Worm (Caenorhabditis elegans) whole organism, L3 larva: ENCODE results near the gene msrp-7.

Experiments used
- R02D3.7 ChIP-seq: fragments of 150-350 bp; optimal IDR thresholded peaks from 2 replicates; lab custom pipeline; 2014; ENCODE audit warnings: missing biosample characterization, missing genetic modification characterization
- ZK546.5 ChIP-seq: sonication (generic microtip); optimal IDR thresholded peaks from 2 replicates; lab custom pipeline; 2017; ENCODE audit warnings: missing biosample characterization, missing genetic modification characterization
- aly-2 ChIP-seq: fragments of 150-350 bp; optimal IDR thresholded peaks from 2 replicates; lab custom pipeline; 2014; ENCODE audit warnings: missing biosample characterization, missing genetic modification characterization
- ama-1 ChIP-seq: fragments of 150-350 bp; optimal IDR thresholded peaks from 2 replicates; lab custom pipeline; 2018
- ceh-16 ChIP-seq: sonication (generic microtip); optimal IDR thresholded peaks from 2 replicates; lab custom pipeline; 2017; ENCODE audit warnings: missing biosample characterization, missing genetic modification characterization
- ceh-28 ChIP-seq: fragments of 150-350 bp; optimal IDR thresholded peaks from 2 replicates; lab custom pipeline; 2014; ENCODE audit warnings: missing biosample characterization, missing genetic modification reagents, missing genetic modification characterization
- ceh-82 ChIP-seq: fragments of 150-350 bp; optimal IDR thresholded peaks from 2 replicates; lab custom pipeline; 2014; ENCODE audit warnings: missing biosample characterization, missing genetic modification characterization
- ceh-9 ChIP-seq: sonication (generic microtip); optimal IDR thresholded peaks from 2 replicates; lab custom pipeline; 2018; ENCODE audit warnings: missing biosample characterization, missing genetic modification characterization
- egl-27 ChIP-seq: sonication (generic microtip); optimal IDR thresholded peaks from 4 replicates; lab custom pipeline; 2017; ENCODE audit warnings: missing biosample characterization, missing genetic modification reagents, missing genetic modification characterization
- elt-1 ChIP-seq: fragments of 150-350 bp; optimal IDR thresholded peaks from 2 replicates; lab custom pipeline; 2014; ENCODE audit warnings: missing biosample characterization, missing genetic modification characterization
- elt-2 ChIP-seq: sonication (generic microtip); optimal IDR thresholded peaks from 2 replicates; lab custom pipeline; 2016; ENCODE audit warnings: missing genetic modification reagents, mild to moderate bottlenecking, missing genetic modification characterization, missing compliant biosample characterization
- elt-3 ChIP-seq, 3 experiments: fragments of 150-350 bp in 1 of 3; sonication (generic microtip) in 2 of 3; optimal IDR thresholded peaks; 2 replicates in 2 of 3; 4 replicates in 1 of 3; lab custom pipeline; 2014 to 2017; ENCODE audit warnings: missing biosample characterization in 3 of 3, missing genetic modification characterization in 3 of 3
- eor-1 ChIP-seq, 2 experiments: fragments of 150-350 bp; optimal IDR thresholded peaks; 2 replicates each; lab custom pipeline; 2014 to 2018; ENCODE audit warnings: missing biosample characterization in 2 of 2, missing genetic modification characterization in 2 of 2
- fkh-2 ChIP-seq: fragments of 150-350 bp; optimal IDR thresholded peaks from 2 replicates; lab custom pipeline; 2014; ENCODE audit warnings: missing biosample characterization, missing genetic modification reagents, missing genetic modification characterization
- fos-1 ChIP-seq: fragments of 150-350 bp; optimal IDR thresholded peaks from 2 replicates; lab custom pipeline; 2014; ENCODE audit warnings: missing biosample characterization, missing genetic modification characterization
- hmg-11 ChIP-seq: sonication (generic microtip); optimal IDR thresholded peaks from 2 replicates; lab custom pipeline; 2016; ENCODE audit warnings: missing genetic modification characterization, missing compliant biosample characterization
- jun-1 ChIP-seq: fragments of 150-350 bp; optimal IDR thresholded peaks from 2 replicates; lab custom pipeline; 2014; ENCODE audit warnings: missing biosample characterization, missing genetic modification reagents, missing genetic modification characterization
- lin-15B ChIP-seq: fragments of 150-350 bp; optimal IDR thresholded peaks from 2 replicates; lab custom pipeline; 2014; ENCODE audit warnings: missing biosample characterization, missing genetic modification characterization
- lin-39 ChIP-seq: fragments of 150-350 bp; optimal IDR thresholded peaks from 2 replicates; lab custom pipeline; 2018; ENCODE audit warnings: missing biosample characterization, missing genetic modification reagents, missing genetic modification characterization
- lsy-12 ChIP-seq: sonication (generic microtip); optimal IDR thresholded peaks from 2 replicates; lab custom pipeline; 2016; ENCODE audit warnings: mild to moderate bottlenecking, missing genetic modification characterization, missing compliant biosample characterization
- mdl-1 ChIP-seq: fragments of 150-350 bp; optimal IDR thresholded peaks from 2 replicates; lab custom pipeline; 2014; ENCODE audit warnings: missing biosample characterization, missing genetic modification characterization
- mml-1 ChIP-seq: fragments of 150-350 bp; sonication (generic microtip); optimal IDR thresholded peaks from 3 replicates; lab custom pipeline; 2014; ENCODE audit warnings: missing biosample characterization, missing genetic modification characterization
- nfya-1 ChIP-seq: sonication (generic microtip); optimal IDR thresholded peaks from 2 replicates; lab custom pipeline; 2017; ENCODE audit warnings: missing genetic modification characterization, mild to moderate bottlenecking, missing compliant biosample characterization, antibody characterized with exemption, moderate library complexity; ENCODE audit not compliant: insufficient read depth
- nhr-11 ChIP-seq: fragments of 150-350 bp; optimal IDR thresholded peaks from 2 replicates; lab custom pipeline; 2014; ENCODE audit warnings: missing biosample characterization, missing genetic modification characterization
- nhr-12 ChIP-seq: fragments of 150-350 bp; optimal IDR thresholded peaks from 2 replicates; lab custom pipeline; 2014; ENCODE audit warnings: missing biosample characterization, missing genetic modification characterization
- nhr-23 ChIP-seq: fragments of 150-350 bp; optimal IDR thresholded peaks from 2 replicates; lab custom pipeline; 2014; ENCODE audit warnings: missing biosample characterization, missing genetic modification reagents, missing genetic modification characterization
- nhr-237 ChIP-seq: fragments of 150-350 bp; optimal IDR thresholded peaks from 2 replicates; lab custom pipeline; 2014; ENCODE audit warnings: missing biosample characterization, missing genetic modification characterization
- nhr-25 ChIP-seq: sonication (generic microtip); optimal IDR thresholded peaks from 2 replicates; lab custom pipeline; 2017; ENCODE audit warnings: missing biosample characterization, missing genetic modification characterization
- nhr-67 ChIP-seq: fragments of 150-350 bp; optimal IDR thresholded peaks from 2 replicates; lab custom pipeline; 2014; ENCODE audit warnings: missing biosample characterization, missing genetic modification characterization
- nhr-77 ChIP-seq: fragments of 150-350 bp; optimal IDR thresholded peaks from 2 replicates; lab custom pipeline; 2014; ENCODE audit warnings: missing biosample characterization, missing genetic modification characterization
- pha-4 ChIP-seq: fragments of 150-350 bp; optimal IDR thresholded peaks from 2 replicates; lab custom pipeline; 2014; ENCODE audit warnings: missing biosample characterization, missing genetic modification reagents, missing genetic modification characterization
- sea-2 ChIP-seq: fragments of 150-350 bp; sonication (generic microtip); optimal IDR thresholded peaks from 4 replicates; lab custom pipeline; 2014; ENCODE audit warnings: missing biosample characterization, missing genetic modification reagents, missing genetic modification characterization
- skn-1 ChIP-seq: fragments of 150-350 bp; optimal IDR thresholded peaks from 2 replicates; lab custom pipeline; 2014; ENCODE audit warnings: missing biosample characterization, missing genetic modification characterization
- snpc-4 ChIP-seq: fragments of 150-350 bp; optimal IDR thresholded peaks from 2 replicates; lab custom pipeline; 2014; ENCODE audit warnings: missing biosample characterization, missing genetic modification characterization
- tbx-2 ChIP-seq: sonication (generic microtip); optimal IDR thresholded peaks from 2 replicates; lab custom pipeline; 2016; ENCODE audit warnings: mild to moderate bottlenecking, missing genetic modification characterization, missing compliant biosample characterization
- unc-39 ChIP-seq: sonication (generic microtip); optimal IDR thresholded peaks from 4 replicates; lab custom pipeline; 2017; ENCODE audit warnings: missing biosample characterization, missing genetic modification characterization
- unc-62 ChIP-seq: fragments of 150-350 bp; sonication (generic microtip); optimal IDR thresholded peaks from 4 replicates; lab custom pipeline; 2014; ENCODE audit warnings: missing biosample characterization, missing genetic modification reagents, missing genetic modification characterization
- zag-1 ChIP-seq: fragments of 150-350 bp; optimal IDR thresholded peaks from 2 replicates; lab custom pipeline; 2014; ENCODE audit warnings: missing biosample characterization, missing genetic modification characterization
- ztf-11 ChIP-seq: fragments of 150-350 bp; optimal IDR thresholded peaks from 2 replicates; lab custom pipeline; 2014; ENCODE audit warnings: missing biosample characterization, missing genetic modification characterization
- ztf-4 ChIP-seq: fragments of 150-350 bp; optimal IDR thresholded peaks from 2 replicates; lab custom pipeline; 2014; ENCODE audit warnings: missing biosample characterization, missing genetic modification characterization

msrp-7 gene

DNA sequence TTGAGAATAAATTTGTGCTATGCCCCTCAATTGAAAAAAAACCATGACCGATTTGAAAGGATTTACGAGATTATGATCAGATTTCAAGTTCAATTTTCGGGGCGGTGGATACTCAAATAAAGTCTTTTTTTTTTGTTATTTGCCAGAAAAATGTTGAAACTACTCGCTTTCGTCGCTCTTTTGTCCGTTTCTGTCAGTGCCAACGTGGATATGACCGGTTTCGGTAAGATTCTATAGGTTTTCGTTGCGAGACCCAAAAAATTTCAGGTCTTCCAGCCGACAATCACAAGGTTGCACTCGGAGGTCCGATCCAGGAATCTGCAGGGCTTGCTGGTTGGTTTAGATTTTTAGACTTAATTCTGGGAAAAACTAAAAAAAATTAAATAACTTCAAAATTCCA is 23.6 kb upstream of the msrp-7 start, which contains the start of gene tag-209:
Gene tag-209, plus strand, starts transcription at position 73 of the 400 bp plus-strand sequence.
- TF ChIP-seq ztf-11 (tag; lab: Kevin White, UChicago), result no peak
- no peak for TF ChIP-seq tbx-2
- TF ChIP-seq eor-1 (tag; optimal IDR thresholded peaks at IDR 0.05; lab: Kevin White, UChicago), result no peak
- TF ChIP-seq ceh-82 (tag; lab: Kevin White, UChicago), result no peak
- no peak for TF ChIP-seq nhr-12 (tag; lab: Kevin White, UChicago)
- no peak for TF ChIP-seq sea-2 (GFP tag; lab: Kevin White, UChicago)
- no peak for TF ChIP-seq ceh-16
- TF ChIP-seq ama-1 (lab: Kevin White, UChicago), result no peak
- no peak for TF ChIP-seq zag-1 (tag; lab: Kevin White, UChicago)
- TF ChIP-seq lin-39, result no peak
- TF ChIP-seq ztf-4 (tag; lab: Kevin White, UChicago), result no peak
- TF ChIP-seq fkh-2 (tag; lab: Kevin White, UChicago), result no peak
- TF ChIP-seq ZK546.5 (tag; lab: Kevin White, UChicago), result no peak

DNA sequence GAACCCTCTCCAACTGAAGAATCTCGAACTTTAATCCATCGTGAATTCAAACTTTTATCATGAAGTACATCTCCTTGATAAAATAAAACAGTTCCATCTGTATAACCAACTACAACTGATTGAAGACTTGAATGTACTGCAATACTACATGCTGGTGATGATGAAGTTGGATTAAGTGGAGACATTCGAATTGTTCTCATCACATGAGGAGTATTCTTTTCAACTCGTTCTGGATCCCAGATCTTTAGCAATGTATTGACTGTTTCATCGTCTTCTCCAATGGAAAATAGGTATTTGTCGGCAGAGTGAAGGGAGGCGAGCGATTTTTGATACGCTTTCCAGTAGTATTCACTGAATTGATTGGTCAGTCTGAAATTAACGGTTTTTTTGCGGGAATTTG is 18.2 kb upstream of the msrp-7 start:
- no peak for TF ChIP-seq nhr-67
- TF ChIP-seq ceh-28 (tag; lab: Kevin White, UChicago), result no peak
- no peak for TF ChIP-seq eor-1 (tag; optimal IDR thresholded peaks at IDR 0.05; lab: Kevin White, UChicago)
- no peak for TF ChIP-seq hmg-11
- no peak for TF ChIP-seq R02D3.7 (tag; lab: Kevin White, UChicago)
- TF ChIP-seq lin-39, result no peak
- TF ChIP-seq lsy-12, result no peak
- TF ChIP-seq snpc-4 (tag; lab: Kevin White, UChicago), result no peak
- TF ChIP-seq mml-1 (tag; lab: Kevin White, UChicago), result no peak
- TF ChIP-seq mdl-1 (tag; lab: Kevin White, UChicago), result no peak
- TF ChIP-seq egl-27 (tag; lab: Kevin White, UChicago), result no peak

DNA sequence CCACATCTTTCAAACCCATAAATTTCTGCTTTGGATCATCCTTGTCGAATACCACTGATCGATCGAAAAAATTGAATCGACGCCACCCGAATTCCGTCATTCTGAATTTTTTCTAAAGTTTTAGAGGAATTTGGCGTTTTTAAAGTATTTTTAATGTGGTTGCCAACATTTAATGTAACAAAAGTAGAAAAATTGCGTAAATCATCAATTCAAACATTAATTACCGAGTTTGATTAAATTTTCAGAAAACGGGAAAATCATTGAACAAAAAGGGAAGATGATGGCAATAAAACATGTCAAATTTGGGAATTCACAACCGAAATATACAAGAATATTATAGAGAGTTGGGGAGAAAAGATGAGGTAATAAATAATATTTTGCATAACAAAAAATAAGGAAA is 17.4 kb upstream of the msrp-7 start, which contains the start of gene vps-11:
Gene vps-11, minus strand, starts transcription at position 101 of the 400 bp plus-strand sequence.
- TF ChIP-seq hmg-11 (no peak), ZK546.5 (tag; lab: Kevin White, UChicago) (no peak), R02D3.7 (tag; lab: Kevin White, UChicago) (no peak), unc-39 (tag; lab: Kevin White, UChicago) (no peak), zag-1 (tag; lab: Kevin White, UChicago) (no peak), elt-3 (tag; optimal IDR thresholded peaks at IDR 0.05; lab: Kevin White, UChicago) (no peak), ztf-11 (tag; lab: Kevin White, UChicago) (no peak), tbx-2 (no peak), lin-15B (tag; lab: Kevin White, UChicago) (no peak), nhr-23 (tag; lab: Kevin White, UChicago) (no peak), lsy-12 (no peak), jun-1 (no peak), nhr-67 (no peak), nhr-25 (no peak), nfya-1 (tag; lab: Kevin White, UChicago) (no peak), mml-1 (tag; lab: Kevin White, UChicago) (no peak)

DNA sequence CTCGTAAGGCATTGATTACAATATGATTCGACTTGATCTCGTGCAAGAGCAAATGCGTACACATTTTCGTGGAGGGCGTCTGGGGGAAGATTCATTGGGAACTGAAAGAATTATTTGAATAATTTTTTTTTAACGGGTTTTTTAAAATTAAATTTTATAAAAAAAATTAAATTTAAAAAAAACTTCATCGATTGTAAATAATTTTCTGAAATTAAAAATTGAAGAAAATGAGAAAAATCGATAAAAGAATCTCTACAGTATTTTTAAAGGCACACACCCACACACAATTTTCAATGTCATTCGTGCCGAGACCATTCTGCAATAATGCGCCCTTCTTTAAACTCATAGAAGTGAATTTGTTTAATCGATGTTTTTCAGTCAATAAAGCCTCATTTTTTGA is 14.6 kb upstream of the msrp-7 start, which contains the start of gene set-14:
Gene set-14, minus strand, starts transcription at position 101 of the 400 bp plus-strand sequence.
- TF ChIP-seq jun-1 (no peak), fos-1 (tag; lab: Kevin White, UChicago) (no peak), ztf-4 (tag; lab: Kevin White, UChicago) (no peak), elt-1 (no peak)
- TF ChIP-seq, all 47 proteins: peak for 0

DNA sequence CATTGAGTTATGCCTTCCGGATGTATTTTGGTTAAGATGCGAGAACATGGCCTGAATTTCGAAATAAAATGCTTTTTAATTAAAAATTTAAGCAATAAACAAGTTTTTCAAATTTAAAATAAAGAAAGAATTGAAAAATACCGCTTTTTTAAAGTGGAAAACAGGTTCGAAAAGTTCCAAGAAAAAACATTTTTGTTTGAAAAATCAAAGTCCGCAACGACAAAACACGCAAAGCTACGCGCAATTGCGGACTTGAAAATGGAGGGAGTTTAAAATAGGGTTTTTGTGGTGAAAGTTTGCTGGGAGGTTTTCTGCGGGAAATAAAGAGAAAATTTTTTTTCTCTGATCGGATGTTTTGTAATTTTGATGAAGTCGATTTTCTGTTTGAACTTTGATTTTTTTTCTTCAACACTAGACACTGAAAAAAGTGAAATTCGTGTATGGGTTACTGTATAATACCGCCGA is 12.3 kb upstream of the msrp-7 start, which contains the start of gene npp-19:
Gene npp-19, minus strand, starts transcription at position 51 of the 465 bp plus-strand sequence.
- TF ChIP-seq nhr-237 (tag; lab: Kevin White, UChicago), result no peak
- TF ChIP-seq aly-2, result no peak
- TF ChIP-seq nhr-77, result no peak
- TF ChIP-seq pha-4, result peak; percentile 82
- peak; percentile 55 for TF ChIP-seq R02D3.7 (tag; lab: Kevin White, UChicago)
- peak; percentile 33 for TF ChIP-seq hmg-11
- TF ChIP-seq ztf-11 (tag; lab: Kevin White, UChicago), result no peak
- TF ChIP-seq ceh-28 (tag; lab: Kevin White, UChicago), result peak; percentile 58
- TF ChIP-seq nhr-25, result peak; percentile 21
- peak; percentile 59 for TF ChIP-seq lin-15B (tag; lab: Kevin White, UChicago)
- peak; percentile 40 for TF ChIP-seq snpc-4 (tag; lab: Kevin White, UChicago)
- TF ChIP-seq ceh-9, result no peak
- peak; percentile 17 for TF ChIP-seq elt-2 (tag; lab: Kevin White, UChicago)
- TF ChIP-seq jun-1, result no peak
- TF ChIP-seq skn-1 (tag; lab: Kevin White, UChicago), result peak; percentile 50
- no peak for TF ChIP-seq nhr-67
- peak; percentile 69 for TF ChIP-seq nfya-1 (tag; lab: Kevin White, UChicago)
- peak; percentile 8 for TF ChIP-seq nhr-11 (tag; lab: Kevin White, UChicago)
- peak; percentile 79 for TF ChIP-seq nhr-23 (tag; lab: Kevin White, UChicago)
- TF ChIP-seq unc-62 (GFP tag; lab: Kevin White, UChicago), result no peak
- TF ChIP-seq, all 47 proteins: peak for 12
